Fruit fly (Drosophila melanogaster): ENCODE measurements around the gene NLaz.

The NLaz gene

dm6 chr2L:1316422-1316821, 45.2 kb downstream of the NLaz start (continued):
- TF ChIP-seq Dbx (GFP tag; IDR thresholded peaks at IDR 0.05) (0 out of 3 replicates have a peak, but pooled peaks have one; percentile 20), scrt (GFP tag; optimal IDR thresholded peaks at IDR 0.05) (no peak), CG11696 (GFP tag; IDR thresholded peaks at IDR 0.05) (no peak), CG5180 (GFP tag; optimal IDR thresholded peaks at IDR 0.05) (no peak), CG18476 (GFP tag; optimal IDR thresholded peaks at IDR 0.05) (no peak), chm (GFP tag; IDR thresholded peaks at IDR 0.05) (peak; percentile 52; the same call in 1 of the 2 replicates), Scr (GFP tag; IDR thresholded peaks at IDR 0.05; ENCODE audit: partially characterized antibody) (no peak), CG3163 (GFP tag; optimal IDR thresholded peaks at IDR 0.05) (no peak), h (optimal IDR thresholded peaks at IDR 0.05) (no peak), ro (GFP tag; IDR thresholded peaks at IDR 0.05) (no peak), CG3281 (GFP tag; optimal IDR thresholded peaks at IDR 0.05) (peak; percentile 30), Lhr (GFP tag; optimal IDR thresholded peaks at IDR 0.05) (no peak), otp (GFP tag; IDR thresholded peaks at IDR 0.05) (0 out of 3 replicates have a peak, but pooled peaks have one; percentile 12), Poxn (GFP tag; IDR thresholded peaks at IDR 0.05) (no peak), CG14667 (GFP tag; IDR thresholded peaks at IDR 0.05) (no peak), Dref (GFP tag; IDR thresholded peaks at IDR 0.05) (no peak), Adf1 (GFP tag; IDR thresholded peaks at IDR 0.05) (no peak), Nf-YC (tag; optimal IDR thresholded peaks at IDR 0.05) (no peak), Nf-YB (GFP tag; optimal IDR thresholded peaks at IDR 0.05) (no peak), Hey (tag; optimal IDR thresholded peaks at IDR 0.05) (no peak), D (optimal IDR thresholded peaks at IDR 0.05) (no peak), D (GFP tag; optimal IDR thresholded peaks at IDR 0.05) (peak; percentile 3), ham (GFP tag; IDR thresholded peaks at IDR 0.05) (no peak), CG1529 (GFP tag; optimal IDR thresholded peaks at IDR 0.05) (no peak), tna (GFP tag; IDR thresholded peaks at IDR 0.05; ENCODE audit: partially characterized antibody) (no peak), CG1233 (GFP tag; optimal IDR thresholded peaks at IDR 0.05) (no peak), CG34376 (GFP tag; optimal IDR thresholded peaks at IDR 0.05) (no peak), Abd-B (GFP tag; optimal IDR thresholded peaks at IDR 0.05) (no peak), CG6689 (GFP tag; IDR thresholded peaks at IDR 0.05) (peak; percentile 46; the same call in 1 of the 2 replicates), CG8290 (GFP tag; optimal IDR thresholded peaks at IDR 0.05) (no peak), CG8290 (tag; optimal IDR thresholded peaks at IDR 0.05) (peak in 1 of 2 experiments; percentile 24), CG8765 (GFP tag; IDR thresholded peaks at IDR 0.05) (no peak), CG15011 (GFP tag; optimal IDR thresholded peaks at IDR 0.05) (no peak), CG4707 (GFP tag; optimal IDR thresholded peaks at IDR 0.05) (no peak), HLHmδ (GFP tag; optimal IDR thresholded peaks at IDR 0.05) (no peak), BEAF-32 (GFP tag; optimal IDR thresholded peaks at IDR 0.05) (no peak), Hsf (GFP tag; optimal IDR thresholded peaks at IDR 0.05) (peak; percentile 15), run (tag; optimal IDR thresholded peaks at IDR 0.05) (no peak), sd (tag; optimal IDR thresholded peaks at IDR 0.05) (no peak), ranshi (GFP tag; IDR thresholded peaks at IDR 0.05) (peak; percentile 54; the same call in 1 of the 2 replicates), CG7786 (GFP tag; optimal IDR thresholded peaks at IDR 0.05) (peak; percentile 9), CG8478 (optimal IDR thresholded peaks at IDR 0.05) (no peak), Ada2b (GFP tag; IDR thresholded peaks at IDR 0.05) (no peak), CG7372 (GFP tag; IDR thresholded peaks at IDR 0.05) (no peak), HLH3B (GFP tag; IDR thresholded peaks at IDR 0.05) (peak; percentile 49), tx (GFP tag; optimal IDR thresholded peaks at IDR 0.05) (no peak), CG16779 (GFP tag; IDR thresholded peaks at IDR 0.05) (no peak), CG31388 (GFP tag; optimal IDR thresholded peaks at IDR 0.05) (no peak), CG17912 (GFP tag; optimal IDR thresholded peaks at IDR 0.05) (no peak), CG7271 (tag; optimal IDR thresholded peaks at IDR 0.05) (no peak), schlank (tag; optimal IDR thresholded peaks at IDR 0.05) (no peak), lov (optimal IDR thresholded peaks at IDR 0.05) (no peak), lov (GFP tag; IDR thresholded peaks at IDR 0.05) (no peak), zfh1 (GFP tag; IDR thresholded peaks at IDR 0.05) (peak; percentile 57; the same call in 2 of the 3 replicates)

All from whole organism, embryonic.